Worm (Caenorhabditis elegans) whole organism, early embryonic: ENCODE measurements around the gene C27D6.15.
"Not testable (repeated sequence)": the region's sequence is repeated elsewhere in the genome, so short reads cannot be mapped to it uniquely, and the experiment has no call there.

Source experiments
- B0310.2 ChIP-seq: sonication (generic microtip); optimal IDR thresholded peaks from 2 replicates; lab custom pipeline; 2016; ENCODE audit warnings: mild to moderate bottlenecking, missing genetic modification characterization, missing compliant biosample characterization
- F13C5.2 ChIP-seq: sonication (generic microtip); optimal IDR thresholded peaks from 2 replicates; lab custom pipeline; 2017; ENCODE audit warnings: mild to moderate bottlenecking, missing genetic modification characterization, inconsistent platforms, missing compliant biosample characterization
- aly-1 ChIP-seq: sonication (generic microtip); optimal IDR thresholded peaks from 2 replicates; lab custom pipeline; 2016; ENCODE audit warnings: missing genetic modification characterization, missing compliant biosample characterization
- ama-1 ChIP-seq: fragments of 150-350 bp; optimal IDR thresholded peaks from 2 replicates; lab custom pipeline; 2014
- ceh-13 ChIP-seq: fragments of 200-800 bp; sonication (Bioruptor generic); optimal IDR thresholded peaks from 2 replicates; lab custom pipeline; 2018; ENCODE audit warnings: mild to moderate bottlenecking, missing genetic modification characterization, missing compliant biosample characterization
- ceh-36 ChIP-seq: sonication (generic microtip); optimal IDR thresholded peaks from 2 replicates; lab custom pipeline; 2016; ENCODE audit warnings: missing genetic modification characterization, inconsistent platforms, missing compliant biosample characterization
- ets-7 ChIP-seq: sonication (generic microtip); optimal IDR thresholded peaks from 2 replicates; lab custom pipeline; 2016; ENCODE audit warnings: missing genotype, missing genetic modification characterization, missing compliant biosample characterization
- flt-1 ChIP-seq: fragments of 200-800 bp; sonication (Bioruptor generic); IDR thresholded peaks from 2 replicates; pipeline ENCODE4 v1.3.6; 2022; ENCODE audit warnings: missing genetic modification characterization, missing compliant biosample characterization
- hmbx-1 ChIP-seq: sonication (generic microtip); optimal IDR thresholded peaks from 2 replicates; lab custom pipeline; 2016; ENCODE audit warnings: mild to moderate bottlenecking, missing genetic modification characterization, missing compliant biosample characterization
- hmg-4 ChIP-seq: fragments of 200-800 bp; sonication (Bioruptor generic); optimal IDR thresholded peaks from 2 replicates; lab custom pipeline; 2018; ENCODE audit warnings: mild to moderate bottlenecking, missing genetic modification characterization, missing compliant biosample characterization
- hnd-1 ChIP-seq: sonication (generic microtip); optimal IDR thresholded peaks from 2 replicates; lab custom pipeline; 2016; ENCODE audit warnings: missing genetic modification characterization, missing compliant biosample characterization
- pes-1 ChIP-seq: fragments of 200-800 bp; sonication (Bioruptor generic); IDR thresholded peaks from 2 replicates; pipeline ENCODE4 v1.3.6; 2022; ENCODE audit warnings: missing genetic modification reagents, missing genetic modification characterization, missing compliant biosample characterization
- scrt-1 ChIP-seq: fragments of 200-800 bp; sonication (Bioruptor generic); IDR thresholded peaks from 2 replicates; pipeline ENCODE4 v1.3.6; 2022; ENCODE audit warnings: missing genetic modification characterization, missing compliant biosample characterization
- sea-1 ChIP-seq: fragments of 200-800 bp; sonication (Bioruptor generic); conservative IDR thresholded peaks from 2 replicates; pipeline ENCODE4 v1.3.6; 2022; ENCODE audit warnings: missing genetic modification characterization, missing compliant biosample characterization
- tbx-11 ChIP-seq: fragments of 200-800 bp; sonication (Bioruptor generic); IDR thresholded peaks from 2 replicates; pipeline ENCODE4 v1.3.6; 2022; ENCODE audit warnings: missing genetic modification characterization, missing compliant biosample characterization
- tbx-37 ChIP-seq: fragments of 200-800 bp; sonication (Bioruptor generic); conservative IDR thresholded peaks from 2 replicates; pipeline ENCODE4 v1.3.6; 2022; ENCODE audit warnings: missing genetic modification reagents, missing genetic modification characterization, missing compliant biosample characterization
- tra-4 ChIP-seq: sonication (generic microtip); optimal IDR thresholded peaks from 2 replicates; lab custom pipeline; 2017; ENCODE audit warnings: missing genetic modification characterization, missing compliant biosample characterization

C27D6.15 gene

DNA sequence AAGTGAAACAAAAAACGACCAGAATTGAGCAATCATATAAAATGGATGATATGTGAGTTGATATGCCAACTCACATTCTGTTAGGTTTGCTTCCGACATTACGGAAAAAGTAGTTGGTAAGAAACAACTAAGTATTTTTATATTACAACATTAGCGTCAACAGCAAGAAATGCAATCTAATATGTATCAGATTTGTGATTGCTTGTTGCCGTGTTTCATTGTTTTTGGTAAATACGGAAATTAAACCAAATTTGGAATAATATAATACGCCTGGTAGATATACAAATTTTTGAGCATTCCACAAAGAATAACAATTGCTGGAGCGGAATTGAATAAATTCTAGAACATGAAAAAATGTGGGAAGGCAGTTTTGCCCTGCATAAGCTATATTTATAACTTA is 17.2 kb upstream of the C27D6.15 start, which contains the start of gene srb-12:
srb-12 (minus strand) TSS at position 101 of the 400 bp plus-strand sequence.
- TF ChIP-seq flt-1 (GFP tag; lab: Robert Waterston, UW) (no peak), scrt-1 (GFP tag; lab: Robert Waterston, UW) (no peak), hnd-1 (tag; lab: Kevin White, UChicago) (no peak), B0310.2 (tag; lab: Kevin White, UChicago) (no peak), hmg-4 (GFP tag; lab: Kevin White, UChicago) (no peak), tra-4 (no peak), ama-1 (lab: Kevin White, UChicago) (no peak), F13C5.2 (tag; lab: Kevin White, UChicago) (no peak), sea-1 (GFP tag; lab: Robert Waterston, UW) (no peak), ets-7 (tag; lab: Kevin White, UChicago) (no peak), pes-1 (GFP tag; lab: Robert Waterston, UW) (no peak), aly-1 (tag; lab: Kevin White, UChicago) (no peak), tbx-37 (no peak), hmbx-1 (no peak), ceh-36 (tag; lab: Kevin White, UChicago) (no peak), tbx-11 (no peak), ceh-13 (no peak)

DNA sequence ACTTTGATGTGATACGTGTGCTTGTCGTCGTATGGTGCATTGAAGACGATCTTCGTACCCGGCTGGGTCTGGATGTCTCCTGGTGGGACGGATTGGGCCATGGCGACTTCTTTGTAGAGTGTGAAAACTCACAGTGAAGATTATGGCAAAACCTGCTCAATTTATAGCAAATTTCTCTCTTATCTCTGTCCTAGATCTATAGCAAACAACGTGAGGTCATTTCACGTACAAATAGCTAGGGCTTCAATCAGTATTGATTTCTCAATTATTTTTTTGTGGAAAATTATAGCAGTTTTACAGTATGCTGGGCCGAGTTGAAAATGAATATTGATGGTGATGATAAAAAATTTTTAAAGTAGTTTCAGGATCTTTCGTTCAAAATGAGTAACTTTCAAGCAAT is 14.7 kb upstream of the C27D6.15 start, which contains the start of gene msp-45:
msp-45 (minus strand) TSS at position 101 of the 400 bp plus-strand sequence.
- no peak for TF ChIP-seq hmbx-1
- TF ChIP-seq ceh-13, result no peak
- no peak for TF ChIP-seq flt-1 (GFP tag; lab: Robert Waterston, UW)
- TF ChIP-seq B0310.2 (tag; lab: Kevin White, UChicago), result no peak
- no peak for TF ChIP-seq ets-7 (tag; lab: Kevin White, UChicago)
- TF ChIP-seq hnd-1 (tag; lab: Kevin White, UChicago), result no peak
- TF ChIP-seq sea-1 (GFP tag; lab: Robert Waterston, UW), result no peak
- no peak for TF ChIP-seq scrt-1 (GFP tag; lab: Robert Waterston, UW)
- no peak for TF ChIP-seq pes-1 (GFP tag; lab: Robert Waterston, UW)
- no peak for TF ChIP-seq ceh-36 (tag; lab: Kevin White, UChicago)
- no peak for TF ChIP-seq tra-4
- TF ChIP-seq F13C5.2 (tag; lab: Kevin White, UChicago), result no peak
- no peak for TF ChIP-seq hmg-4 (GFP tag; lab: Kevin White, UChicago)
- TF ChIP-seq aly-1 (tag; lab: Kevin White, UChicago), result no peak
- TF ChIP-seq tbx-37, result no peak
- no peak for TF ChIP-seq tbx-11

ce11 chrII:5157525-5157924 is 14.2 kb upstream of the C27D6.15 start, which contains the start of gene srb-13:
srb-13 (minus strand) TSS chrII:5157625.
- no peak for TF ChIP-seq sea-1 (GFP tag; lab: Robert Waterston, UW)
- TF ChIP-seq pes-1 (GFP tag; lab: Robert Waterston, UW), result no peak
- TF ChIP-seq ama-1 (lab: Kevin White, UChicago), result no peak
- no peak for TF ChIP-seq hmbx-1
- no peak for TF ChIP-seq B0310.2 (tag; lab: Kevin White, UChicago)
- TF ChIP-seq ets-7 (tag; lab: Kevin White, UChicago), result no peak
- no peak for TF ChIP-seq tbx-11
- TF ChIP-seq tbx-37, result no peak
- no peak for TF ChIP-seq flt-1 (GFP tag; lab: Robert Waterston, UW)
- TF ChIP-seq aly-1 (tag; lab: Kevin White, UChicago), result no peak

DNA sequence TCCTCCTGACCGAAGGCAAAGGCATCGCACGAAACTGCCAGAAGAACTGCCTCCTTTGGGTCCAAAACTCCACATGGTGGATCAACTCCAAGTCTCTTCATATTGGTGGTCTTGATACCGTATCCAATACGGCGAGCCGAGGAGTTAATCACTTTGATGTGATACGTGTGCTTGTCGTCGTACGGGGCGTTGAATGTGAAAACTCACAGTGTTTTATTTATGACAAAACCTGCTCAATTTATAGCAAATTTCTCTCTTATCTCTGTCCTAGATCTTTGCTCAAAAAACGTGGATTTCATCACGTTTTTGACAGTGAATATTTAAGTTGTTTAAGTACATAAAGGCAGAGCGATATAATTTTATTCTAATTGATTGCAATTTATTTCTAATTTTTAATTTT is 12.9 kb upstream of the C27D6.15 start, which contains the start of gene F58A6.9:
F58A6.9 (minus strand) TSS at position 101 of the 400 bp plus-strand sequence.
- not testable (repeated sequence) for TF ChIP-seq ceh-13; hmg-4 (GFP tag; lab: Kevin White, UChicago); tbx-37

DNA sequence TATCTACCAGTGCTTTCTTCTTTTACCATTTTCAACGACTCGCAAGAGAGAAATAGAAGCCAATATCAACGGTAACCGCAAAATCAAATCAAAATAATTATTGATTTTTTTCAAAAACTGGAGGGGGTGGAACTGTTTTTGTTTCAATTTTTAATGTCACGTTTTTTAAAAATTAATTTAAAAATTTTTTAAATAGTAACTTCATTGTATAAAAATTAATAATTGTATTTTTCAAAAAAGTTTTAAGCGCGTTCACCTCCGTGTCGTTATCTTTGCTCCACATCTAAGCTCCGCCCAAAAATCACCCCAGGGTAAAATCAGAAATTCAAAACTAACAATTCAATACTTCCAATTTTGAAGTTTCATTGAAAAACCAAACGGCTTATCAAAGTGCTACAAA is 10.6 kb upstream of the C27D6.15 start, which contains the start of gene C27D6.11:
C27D6.11 (minus strand) TSS at position 101 of the 400 bp plus-strand sequence.
- TF ChIP-seq tra-4 (no peak), ceh-36 (tag; lab: Kevin White, UChicago) (no peak), scrt-1 (GFP tag; lab: Robert Waterston, UW) (no peak), tbx-11 (no peak), hnd-1 (tag; lab: Kevin White, UChicago) (no peak), flt-1 (GFP tag; lab: Robert Waterston, UW) (no peak), ama-1 (lab: Kevin White, UChicago) (no peak), B0310.2 (tag; lab: Kevin White, UChicago) (no peak), ets-7 (tag; lab: Kevin White, UChicago) (no peak), hmbx-1 (no peak), aly-1 (tag; lab: Kevin White, UChicago) (no peak), pes-1 (GFP tag; lab: Robert Waterston, UW) (no peak), tbx-37 (no peak), F13C5.2 (tag; lab: Kevin White, UChicago) (no peak), hmg-4 (GFP tag; lab: Kevin White, UChicago) (no peak), sea-1 (GFP tag; lab: Robert Waterston, UW) (no peak), ceh-13 (no peak)

DNA sequence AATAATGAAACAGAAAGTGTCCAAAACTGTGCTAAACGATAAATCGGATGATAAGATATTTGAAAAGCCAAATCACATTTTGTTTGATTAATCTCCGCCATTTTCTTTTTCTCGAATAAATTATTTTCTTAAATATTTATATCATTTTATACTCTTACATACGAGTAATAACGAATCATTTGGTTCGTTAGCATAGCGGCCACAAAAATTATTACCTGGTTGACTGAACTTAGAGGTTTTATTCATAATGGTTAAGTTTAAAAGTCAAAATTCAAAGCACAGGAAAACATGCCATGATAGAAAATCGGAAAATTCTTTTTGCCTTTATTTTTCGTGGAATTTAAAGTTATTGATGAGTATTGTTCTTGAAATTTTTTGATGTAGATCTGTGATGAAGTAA is 8.4 kb upstream of the C27D6.15 start, which contains the start of gene srb-5:
srb-5 (minus strand) TSS at position 101 of the 400 bp plus-strand sequence.
- TF ChIP-seq hmg-4 (GFP tag; lab: Kevin White, UChicago) (no peak), aly-1 (tag; lab: Kevin White, UChicago) (no peak), hmbx-1 (no peak), pes-1 (GFP tag; lab: Robert Waterston, UW) (no peak), flt-1 (GFP tag; lab: Robert Waterston, UW) (no peak), ceh-36 (tag; lab: Kevin White, UChicago) (no peak), tbx-37 (no peak), ets-7 (tag; lab: Kevin White, UChicago) (no peak), scrt-1 (GFP tag; lab: Robert Waterston, UW) (no peak)

DNA sequence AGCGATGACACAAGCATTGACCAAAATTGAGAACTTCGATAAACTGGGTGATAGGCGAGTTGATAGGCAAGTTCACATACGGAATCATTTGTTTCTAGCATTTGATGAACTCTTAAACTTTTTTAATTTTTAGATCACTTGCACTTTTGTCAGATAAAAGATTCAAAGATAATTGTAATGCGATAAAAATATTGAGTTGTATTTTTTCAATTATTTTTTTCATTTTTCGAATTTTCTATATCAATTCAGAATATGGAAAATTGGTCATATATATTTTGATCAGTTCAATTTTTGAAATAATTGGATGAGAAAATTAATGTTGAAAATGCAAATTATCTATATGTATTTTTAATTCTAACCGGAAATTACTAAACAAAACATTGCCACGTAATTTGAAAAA is 5.0 kb upstream of the C27D6.15 start, which contains the start of gene srb-3:
srb-3 (minus strand) TSS at position 101 of the 400 bp plus-strand sequence.
- TF ChIP-seq flt-1 (GFP tag; lab: Robert Waterston, UW), result no peak
- no peak for TF ChIP-seq hmbx-1
- no peak for TF ChIP-seq pes-1 (GFP tag; lab: Robert Waterston, UW)
- no peak for TF ChIP-seq tbx-11
- no peak for TF ChIP-seq tbx-37
- TF ChIP-seq B0310.2 (tag; lab: Kevin White, UChicago), result no peak
- TF ChIP-seq scrt-1 (GFP tag; lab: Robert Waterston, UW), result no peak
- no peak for TF ChIP-seq tra-4
- TF ChIP-seq hmg-4 (GFP tag; lab: Kevin White, UChicago), result no peak
- TF ChIP-seq ama-1 (lab: Kevin White, UChicago), result no peak
- TF ChIP-seq hnd-1 (tag; lab: Kevin White, UChicago), result no peak
- TF ChIP-seq sea-1 (GFP tag; lab: Robert Waterston, UW), result no peak
- no peak for TF ChIP-seq ceh-36 (tag; lab: Kevin White, UChicago)
- no peak for TF ChIP-seq ceh-13
- TF ChIP-seq aly-1 (tag; lab: Kevin White, UChicago), result no peak
